Worm (Caenorhabditis elegans) whole organism, L3 larva: ENCODE measurements around the gene M117.6.

Experiments
- ZK546.5 ChIP-seq: sonication (generic microtip); optimal IDR thresholded peaks from 2 replicates; lab custom pipeline; 2017; ENCODE audit warnings: missing biosample characterization, missing genetic modification characterization
- daf-12 ChIP-seq: fragments of 150-350 bp; optimal IDR thresholded peaks from 2 replicates; lab custom pipeline; 2014; ENCODE audit warnings: missing biosample characterization, missing genetic modification reagents, missing genetic modification characterization
- egl-5 ChIP-seq: fragments of 150-350 bp; optimal IDR thresholded peaks from 2 replicates; lab custom pipeline; 2017; ENCODE audit warnings: missing biosample characterization, missing genetic modification reagents, missing genetic modification characterization, inconsistent platforms
- elt-3 ChIP-seq, 3 experiments: fragments of 150-350 bp in 1 of 3; sonication (generic microtip) in 2 of 3; optimal IDR thresholded peaks; 2 replicates in 2 of 3; 4 replicates in 1 of 3; lab custom pipeline; 2014 to 2017; ENCODE audit warnings: missing biosample characterization in 3 of 3, missing genetic modification characterization in 3 of 3
- nhr-25 ChIP-seq: sonication (generic microtip); optimal IDR thresholded peaks from 2 replicates; lab custom pipeline; 2017; ENCODE audit warnings: missing biosample characterization, missing genetic modification characterization
- skn-1 ChIP-seq: fragments of 150-350 bp; optimal IDR thresholded peaks from 2 replicates; lab custom pipeline; 2014; ENCODE audit warnings: missing biosample characterization, missing genetic modification characterization

DNA sequence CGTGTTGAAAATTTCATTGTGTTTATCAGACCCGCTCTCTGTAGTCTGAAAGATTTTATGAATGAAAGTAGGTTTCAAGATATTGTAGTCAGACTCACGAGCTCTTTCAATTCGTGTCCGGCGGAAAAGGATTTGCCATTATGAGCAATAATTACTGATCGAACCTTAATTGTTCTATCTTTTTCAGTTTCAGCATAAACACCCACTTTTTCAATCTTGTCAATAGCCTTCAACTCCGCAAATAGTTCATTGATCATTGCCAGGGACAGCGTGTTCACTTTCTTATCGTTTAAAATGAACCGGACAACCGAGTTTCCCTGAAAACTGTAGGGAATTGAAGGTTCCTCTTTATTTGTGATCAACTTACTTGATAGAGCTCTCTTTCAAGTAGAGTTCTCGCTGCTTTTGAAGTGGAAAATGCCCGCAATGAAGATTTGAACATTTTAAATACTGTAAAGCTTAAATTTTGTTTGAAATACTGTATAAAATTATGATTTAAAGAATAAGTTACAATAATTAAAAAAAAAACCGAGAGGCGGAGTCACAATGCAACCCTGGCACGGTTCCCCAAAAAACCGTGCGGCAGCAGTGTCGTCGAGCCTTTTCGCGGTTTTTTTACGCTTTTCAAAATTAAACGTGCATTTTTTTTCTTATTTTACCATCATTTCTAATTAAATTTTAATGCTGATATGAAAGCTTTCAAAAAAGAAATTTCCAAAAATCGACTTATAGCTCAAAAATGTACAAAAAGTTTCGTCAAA lies 28.2 kb upstream of the M117.6 start, which contains the start of gene ech-2:
- TF ChIP-seq nhr-25 (no peak), skn-1 (tag; lab: Kevin White, UChicago) (no peak), daf-12 (tag; lab: Kevin White, UChicago) (no peak), elt-3 (tag; optimal IDR thresholded peaks at IDR 0.05; lab: Kevin White, UChicago) (no peak), ZK546.5 (tag; lab: Kevin White, UChicago) (no peak), egl-5 (tag; lab: Kevin White, UChicago) (no peak)
